Fruit fly (Drosophila melanogaster) whole organism, embryonic: ENCODE data around the gene Tlk.

Source experiments
- Bteb2 ChIP-seq: fragments of 200-800 bp; sonication (Bioruptor generic); optimal IDR thresholded peaks from 2 replicates; lab custom pipeline; 2016; ENCODE audit warnings: missing biosample characterization, missing genetic modification characterization
- CG10431 ChIP-seq: fragments of 200-800 bp; sonication (Bioruptor generic); optimal IDR thresholded peaks from 3 replicates; lab custom pipeline; 2018; ENCODE audit warnings: missing biosample characterization, mild to moderate bottlenecking, missing genetic modification characterization
- CG11093 ChIP-seq: fragments of 200-800 bp; sonication (Bioruptor generic); IDR thresholded peaks from 3 replicates; pipeline ENCODE4 v1.3.6; 2022; ENCODE audit warnings: missing biosample characterization, missing genetic modification characterization
- CG12219 ChIP-seq: fragments of 200-800 bp; sonication (Bioruptor generic); optimal IDR thresholded peaks from 3 replicates; lab custom pipeline; 2018; ENCODE audit warnings: missing biosample characterization, mild to moderate bottlenecking, missing genetic modification characterization
- CG1233 ChIP-seq: fragments of 200-800 bp; sonication (Bioruptor generic); optimal IDR thresholded peaks from 4 replicates; lab custom pipeline; 2018; ENCODE audit warnings: missing biosample characterization, mild to moderate bottlenecking, missing genetic modification characterization
- CG1529 ChIP-seq: fragments of 200-800 bp; sonication (Bioruptor generic); optimal IDR thresholded peaks from 3 replicates; lab custom pipeline; 2018; ENCODE audit warnings: missing biosample characterization, missing genetic modification characterization
- CG17612 ChIP-seq: fragments of 200-800 bp; sonication (Bioruptor generic); IDR thresholded peaks from 2 replicates; pipeline ENCODE4 v1.3.6; 2022; ENCODE audit warnings: missing biosample characterization, missing genetic modification characterization
- CG17829 ChIP-seq: fragments of 200-800 bp; optimal IDR thresholded peaks from 2 replicates; lab custom pipeline; 2019; ENCODE audit warnings: missing biosample characterization, mild to moderate bottlenecking, missing genetic modification characterization, moderate library complexity
- CG18262 ChIP-seq: fragments of 200-800 bp; optimal IDR thresholded peaks from 3 replicates; lab custom pipeline; 2019; ENCODE audit warnings: missing biosample characterization, mild to moderate bottlenecking, missing genetic modification characterization, moderate library complexity
- CG30431 ChIP-seq: fragments of 200-800 bp; sonication (Bioruptor generic); optimal IDR thresholded peaks from 2 replicates; lab custom pipeline; 2017; ENCODE audit warnings: missing biosample characterization, missing genetic modification characterization
- CG3281 ChIP-seq: fragments of 200-800 bp; sonication (Bioruptor generic); optimal IDR thresholded peaks from 3 replicates; lab custom pipeline; 2017; ENCODE audit warnings: missing biosample characterization, mild to moderate bottlenecking, missing genetic modification characterization
- CG3995 ChIP-seq: fragments of 200-800 bp; sonication (Bioruptor generic); optimal IDR thresholded peaks from 3 replicates; lab custom pipeline; 2016; ENCODE audit warnings: missing biosample characterization, missing genetic modification characterization
- CG4617 ChIP-seq: fragments of 200-800 bp; sonication (Bioruptor generic); optimal IDR thresholded peaks from 3 replicates; lab custom pipeline; 2016; ENCODE audit warnings: missing biosample characterization, missing genetic modification characterization, borderline replicate concordance
- CG7271 ChIP-seq: fragments of 200-800 bp; sonication (Bioruptor generic); optimal IDR thresholded peaks from 2 replicates; lab custom pipeline; 2018; ENCODE audit warnings: missing biosample characterization, mild to moderate bottlenecking, missing genetic modification characterization, moderate library complexity
- CG7745 ChIP-seq: fragments of 200-800 bp; sonication (Bioruptor generic); optimal IDR thresholded peaks from 2 replicates; lab custom pipeline; 2018; ENCODE audit warnings: missing biosample characterization, mild to moderate bottlenecking, missing genetic modification characterization, moderate library complexity
- CG7987 ChIP-seq: fragments of 200-800 bp; sonication (Bioruptor generic); optimal IDR thresholded peaks from 2 replicates; lab custom pipeline; 2018; ENCODE audit warnings: missing biosample characterization, mild to moderate bottlenecking, missing genetic modification characterization, moderate library complexity
- CG8944 ChIP-seq: fragments of 200-800 bp; sonication (Bioruptor generic); optimal IDR thresholded peaks from 3 replicates; lab custom pipeline; 2016; ENCODE audit warnings: missing biosample characterization, missing genetic modification characterization
- CG9609 ChIP-seq: fragments of 200-800 bp; sonication (Bioruptor generic); optimal IDR thresholded peaks from 3 replicates; lab custom pipeline; 2016; ENCODE audit warnings: missing biosample characterization, missing genetic modification characterization
- CG9727 ChIP-seq: fragments of 200-800 bp; sonication (Bioruptor generic); optimal IDR thresholded peaks from 3 replicates; lab custom pipeline; 2017; ENCODE audit warnings: missing biosample characterization, mild to moderate bottlenecking, missing genetic modification characterization
- CoRest ChIP-seq: fragments of 200-800 bp; sonication (Bioruptor generic); optimal IDR thresholded peaks from 3 replicates; lab custom pipeline; 2018; ENCODE audit warnings: missing biosample characterization, mild to moderate bottlenecking, missing genetic modification characterization, moderate library complexity
- Dref ChIP-seq: fragments of 200-800 bp; sonication (Bioruptor generic); IDR thresholded peaks from 2 replicates; pipeline ENCODE4 v1.3.6; 2022; ENCODE audit warnings: missing biosample characterization, missing genetic modification characterization
- GATAe ChIP-seq: fragments of 200-800 bp; sonication (Bioruptor generic); conservative IDR thresholded peaks from 2 replicates; pipeline ENCODE4 v1.3.6; 2022; ENCODE audit warnings: missing biosample characterization, missing genetic modification characterization
- Hand ChIP-seq: fragments of 200-800 bp; sonication (Bioruptor generic); optimal IDR thresholded peaks from 2 replicates; lab custom pipeline; 2017; ENCODE audit warnings: mild to moderate bottlenecking, missing biosample characterization, missing genetic modification reagents, missing genetic modification characterization
- Hr78 ChIP-seq, 2 experiments: fragments of 200-800 bp in 1 of 2; fragments of >200 bp in 1 of 2; sonication (Bioruptor generic) in 1 of 2; optimal IDR thresholded peaks; 2 replicates each; lab custom pipeline; 2017 to 2019; ENCODE audit warnings: missing biosample characterization in 2 of 2, missing genetic modification characterization in 2 of 2, mild to moderate bottlenecking in 1 of 2, moderate library complexity in 1 of 2
- Mrtf ChIP-seq: fragments of 200-800 bp; sonication (Bioruptor generic); IDR thresholded peaks from 3 replicates; pipeline ENCODE4 v1.3.6; 2022; ENCODE audit warnings: missing biosample characterization, missing genetic modification characterization
- NC2β ChIP-seq: fragments of 200-800 bp; sonication (Bioruptor generic); optimal IDR thresholded peaks from 2 replicates; lab custom pipeline; 2016; ENCODE audit warnings: missing biosample characterization, missing genetic modification characterization
- Nf-YA ChIP-seq: fragments of 200-800 bp; sonication (Bioruptor generic); IDR thresholded peaks from 2 replicates; pipeline ENCODE4 v1.3.6; 2022; ENCODE audit warnings: missing biosample characterization, missing genetic modification characterization
- Opbp ChIP-seq: fragments of 200-800 bp; sonication (Bioruptor generic); IDR thresholded peaks from 3 replicates; pipeline ENCODE4 v1.3.6; 2022; ENCODE audit warnings: missing biosample characterization, missing genetic modification characterization; ENCODE audit not compliant: partially characterized antibody
- Spps ChIP-seq: fragments of 200-800 bp; sonication (Bioruptor generic); optimal IDR thresholded peaks from 2 replicates; lab custom pipeline; 2018; ENCODE audit warnings: missing biosample characterization, mild to moderate bottlenecking, missing genetic modification characterization
- amos ChIP-seq: fragments of 200-800 bp; sonication (Bioruptor generic); IDR thresholded peaks from 2 replicates; pipeline ENCODE4 v1.3.6; 2022; ENCODE audit warnings: missing biosample characterization, missing genetic modification characterization; ENCODE audit not compliant: partially characterized antibody
- btn ChIP-seq: fragments of 200-800 bp; sonication (Bioruptor generic); optimal IDR thresholded peaks from 2 replicates; lab custom pipeline; 2016; ENCODE audit warnings: missing biosample characterization, missing genetic modification characterization
- chinmo ChIP-seq: fragments of 200-800 bp; sonication (Bioruptor generic); IDR thresholded peaks from 4 replicates; pipeline ENCODE4 v1.3.6; 2022; ENCODE audit warnings: missing biosample characterization, missing genetic modification characterization; ENCODE audit not compliant: partially characterized antibody
- chm ChIP-seq: fragments of 200-800 bp; sonication (Bioruptor generic); IDR thresholded peaks from 2 replicates; pipeline ENCODE4 v1.3.6; 2022; ENCODE audit warnings: missing biosample characterization, missing genetic modification characterization
- dan ChIP-seq: fragments of 200-800 bp; sonication (Bioruptor generic); IDR thresholded peaks from 2 replicates; pipeline ENCODE4 v1.3.6; 2022; ENCODE audit warnings: missing biosample characterization, missing genetic modification characterization
- dimm ChIP-seq: fragments of 200-800 bp; sonication (Bioruptor generic); IDR thresholded peaks from 2 replicates; pipeline ENCODE4 v1.3.6; 2022; ENCODE audit warnings: missing biosample characterization, missing genetic modification characterization
- dpn ChIP-seq, 2 experiments: fragments of 200-800 bp; sonication (Bioruptor generic); optimal IDR thresholded peaks; 3 replicates each; lab custom pipeline; 2016; ENCODE audit warnings: missing biosample characterization in 2 of 2, missing genetic modification characterization in 2 of 2
- eyg ChIP-seq: fragments of 200-800 bp; sonication (Bioruptor generic); optimal IDR thresholded peaks from 3 replicates; lab custom pipeline; 2016; ENCODE audit warnings: missing biosample characterization, missing genetic modification characterization
- gem ChIP-seq: fragments of 200-800 bp; sonication (Bioruptor generic); optimal IDR thresholded peaks from 2 replicates; lab custom pipeline; 2019; ENCODE audit warnings: missing biosample characterization, mild to moderate bottlenecking, missing genetic modification characterization, moderate library complexity
- grn ChIP-seq: fragments of 200-800 bp; sonication (Bioruptor generic); optimal IDR thresholded peaks from 3 replicates; lab custom pipeline; 2017; ENCODE audit warnings: missing biosample characterization, missing genetic modification characterization
- gsb-n ChIP-seq: fragments of 200-800 bp; sonication (Bioruptor generic); optimal IDR thresholded peaks from 3 replicates; lab custom pipeline; 2018; ENCODE audit warnings: missing biosample characterization, mild to moderate bottlenecking, missing genetic modification characterization
- kay ChIP-seq: fragments of 200-800 bp; sonication (Bioruptor generic); optimal IDR thresholded peaks from 2 replicates; lab custom pipeline; 2016; ENCODE audit warnings: missing biosample characterization, missing genetic modification characterization
- luna ChIP-seq: fragments of 200-800 bp; sonication (Bioruptor generic); optimal IDR thresholded peaks from 2 replicates; lab custom pipeline; 2016; ENCODE audit warnings: missing biosample characterization, missing genetic modification characterization
- peb ChIP-seq: fragments of 200-800 bp; sonication (Bioruptor generic); IDR thresholded peaks from 2 replicates; pipeline ENCODE4 v1.3.6; 2022; ENCODE audit warnings: missing biosample characterization, missing genetic modification characterization
- pho ChIP-seq: fragments of 200-800 bp; sonication (Bioruptor generic); optimal IDR thresholded peaks from 2 replicates; lab custom pipeline; 2016; ENCODE audit warnings: missing biosample characterization, missing genetic modification characterization
- schlank ChIP-seq: fragments of 200-800 bp; sonication (Bioruptor generic); optimal IDR thresholded peaks from 2 replicates; lab custom pipeline; 2018; ENCODE audit warnings: missing biosample characterization, mild to moderate bottlenecking, missing genetic modification characterization
- sd ChIP-seq: fragments of 200-800 bp; sonication (Bioruptor generic); optimal IDR thresholded peaks from 3 replicates; lab custom pipeline; 2018; ENCODE audit warnings: missing biosample characterization, mild to moderate bottlenecking, missing genetic modification characterization, moderate library complexity
- seq ChIP-seq: fragments of 200-800 bp; sonication (Bioruptor generic); IDR thresholded peaks from 2 replicates; pipeline ENCODE4 v1.3.6; 2022; ENCODE audit warnings: missing biosample characterization, missing genetic modification characterization
- sqz ChIP-seq: fragments of 200-800 bp; sonication (Bioruptor generic); optimal IDR thresholded peaks from 3 replicates; lab custom pipeline; 2018; ENCODE audit warnings: missing biosample characterization, mild to moderate bottlenecking, missing genetic modification characterization

The Tlk gene

dm6 chrX:3750232-3751075 is 30.6 kb downstream of the Tlk start (continued):
- TF ChIP-seq gsb-n (tag; lab: Kevin White, UChicago) (peak; percentile 80), CG9609 (GFP tag; lab: Kevin White, UChicago) (peak; percentile 76), sd (tag; lab: Kevin White, UChicago) (peak; percentile 84), dan (GFP tag; lab: Robert Waterston, UW) (peak; percentile 39; the same call in 1 of the 2 replicates), Spps (tag; lab: Kevin White, UChicago) (peak; percentile 72), dimm (GFP tag; lab: Robert Waterston, UW) (peak; percentile 65), CG3995 (GFP tag; lab: Kevin White, UChicago) (peak; percentile 41), CG11093 (GFP tag; lab: Robert Waterston, UW) (peak; percentile 89), CG7987 (GFP tag; lab: Kevin White, UChicago) (peak; percentile 41), schlank (tag; lab: Kevin White, UChicago) (peak; percentile 75), CG17829 (tag; lab: Kevin White, UChicago) (peak; percentile 81), Bteb2 (GFP tag; lab: Kevin White, UChicago) (peak; percentile 76), gem (tag; lab: Kevin White, UChicago) (peak; percentile 92), CG1529 (GFP tag; lab: Kevin White, UChicago) (peak; percentile 80), chinmo (peak; percentile 59; the same call in 1 of the 4 replicates), NC2β (GFP tag; lab: Kevin White, UChicago) (peak; percentile 40), GATAe (GFP tag; lab: Robert Waterston, UW) (no peak), CG12219 (GFP tag; lab: Kevin White, UChicago) (peak; percentile 86), grn (GFP tag; lab: Kevin White, UChicago) (no peak), CoRest (peak; percentile 90), luna (GFP tag; lab: Kevin White, UChicago) (no peak), dpn (GFP tag; optimal IDR thresholded peaks at IDR 0.05; lab: Kevin White, UChicago) (peak; percentile 80 to 93), CG9727 (peak; percentile 73), Mrtf (GFP tag; lab: Robert Waterston, UW) (peak; percentile 90), eyg (GFP tag; lab: Kevin White, UChicago) (peak; percentile 57), CG4617 (GFP tag; lab: Kevin White, UChicago) (peak; percentile 44), peb (peak; percentile 79), pho (peak; percentile 65), kay (GFP tag; lab: Kevin White, UChicago) (peak; percentile 38), CG18262 (tag; lab: Kevin White, UChicago) (peak; percentile 87), CG17612 (peak; percentile 56), Hand (GFP tag; lab: Kevin White, UChicago) (peak; percentile 77), Dref (GFP tag; lab: Robert Waterston, UW) (0 out of 2 replicates have a peak, but pooled peaks have one; percentile 18), Hr78 (GFP tag; optimal IDR thresholded peaks at IDR 0.05; lab: Kevin White, UChicago) (peak in 1 of 2 experiments; percentile 42), CG10431 (peak; percentile 24), CG1233 (peak; percentile 83), btn (GFP tag; lab: Kevin White, UChicago) (peak; percentile 84), CG3281 (GFP tag; lab: Kevin White, UChicago) (peak; percentile 83), Opbp (no peak), CG30431 (GFP tag; lab: Kevin White, UChicago) (peak; percentile 65), Nf-YA (GFP tag; lab: Robert Waterston, UW) (peak; percentile 38; the same call in 1 of the 2 replicates), CG8944 (peak; percentile 82), sqz (GFP tag; lab: Kevin White, UChicago) (peak; percentile 12), chm (peak; percentile 72; the same call in 1 of the 2 replicates), CG7271 (tag; lab: Kevin White, UChicago) (peak; percentile 37), CG7745 (no peak), amos (no peak), seq (peak; percentile 77)
